Worm (Caenorhabditis elegans) whole organism, young adult: ENCODE data around the gene nlp-18.

Experiments
- B0019.2 ChIP-seq: fragments of 200-800 bp; sonication (Bioruptor generic); conservative IDR thresholded peaks from 2 replicates; pipeline ENCODE4 v1.3.6; 2022; ENCODE audit warnings: missing genetic modification reagents, missing genetic modification characterization, missing compliant biosample characterization
- B0336.3 ChIP-seq: fragments of 200-800 bp; sonication (Bioruptor generic); IDR thresholded peaks from 2 replicates; pipeline ENCODE4 v1.3.6; 2022; ENCODE audit warnings: missing genetic modification characterization, missing compliant biosample characterization
- D2030.7 ChIP-seq: fragments of 200-800 bp; sonication (Bioruptor generic); IDR thresholded peaks from 2 replicates; pipeline ENCODE4 v1.3.6; 2022; ENCODE audit warnings: missing genetic modification reagents, missing genetic modification characterization, missing compliant biosample characterization
- F22D6.2 ChIP-seq: sonication (generic microtip); optimal IDR thresholded peaks from 2 replicates; lab custom pipeline; 2016; ENCODE audit warnings: mild to moderate bottlenecking, missing genetic modification characterization, missing compliant biosample characterization
- F33H1.4 ChIP-seq: fragments of 200-800 bp; sonication (Bioruptor generic); IDR thresholded peaks from 2 replicates; pipeline ENCODE4 v1.3.6; 2022; ENCODE audit warnings: missing genetic modification reagents, missing genetic modification characterization, missing compliant biosample characterization
- F49E8.2 ChIP-seq: sonication (generic microtip); optimal IDR thresholded peaks from 3 replicates; lab custom pipeline; 2017; ENCODE audit warnings: missing genetic modification characterization, mild to moderate bottlenecking, missing compliant biosample characterization, antibody characterized with exemption, moderate library complexity; ENCODE audit not compliant: insufficient read depth
- F57C9.4 ChIP-seq: sonication (generic microtip); optimal IDR thresholded peaks from 2 replicates; lab custom pipeline; 2017; ENCODE audit warnings: mild to moderate bottlenecking, missing genetic modification characterization, missing compliant biosample characterization
- K12H6.12 ChIP-seq: fragments of 200-800 bp; sonication (Bioruptor generic); optimal IDR thresholded peaks from 2 replicates; lab custom pipeline; 2018; ENCODE audit warnings: mild to moderate bottlenecking, missing genetic modification characterization, missing compliant biosample characterization
- Y53F4B.3 ChIP-seq: fragments of 200-800 bp; sonication (Bioruptor generic); IDR thresholded peaks from 2 replicates; pipeline ENCODE4 v1.3.6; 2022; ENCODE audit warnings: missing genetic modification reagents, missing genetic modification characterization, missing compliant biosample characterization
- Y95B8A.8 ChIP-seq: fragments of 200-800 bp; sonication (Bioruptor generic); IDR thresholded peaks from 2 replicates; pipeline ENCODE4 v1.3.6; 2022; ENCODE audit warnings: missing genetic modification reagents, missing genetic modification characterization, missing compliant biosample characterization
- akir-1 ChIP-seq: fragments of 200-800 bp; sonication (Bioruptor generic); optimal IDR thresholded peaks from 2 replicates; lab custom pipeline; 2018; ENCODE audit warnings: mild to moderate bottlenecking, missing genetic modification characterization, moderate library complexity, missing compliant biosample characterization
- ama-1 ChIP-seq, 3 experiments: fragments of 150-350 bp in 1 of 3; sonication (generic microtip) in 2 of 3; optimal IDR thresholded peaks; 2 replicates each; lab custom pipeline; 2014 to 2018; ENCODE audit warnings: missing biosample characterization in 2 of 3, missing genetic modification characterization in 2 of 3, missing genetic modification reagents in 2 of 3
- aptf-2 ChIP-seq: fragments of 200-800 bp; sonication (Bioruptor generic); conservative IDR thresholded peaks from 2 replicates; pipeline ENCODE4 v1.3.6; 2022; ENCODE audit warnings: missing genetic modification reagents, missing genetic modification characterization, missing compliant biosample characterization
- attf-3 ChIP-seq: fragments of 200-800 bp; sonication (Bioruptor generic); conservative IDR thresholded peaks from 2 replicates; pipeline ENCODE4 v1.3.6; 2022; ENCODE audit warnings: missing genetic modification reagents, missing genetic modification characterization, missing compliant biosample characterization
- cebp-2 ChIP-seq: fragments of 200-800 bp; sonication (Bioruptor generic); IDR thresholded peaks from 2 replicates; pipeline ENCODE4 v1.3.6; 2022; ENCODE audit warnings: missing genetic modification characterization, missing compliant biosample characterization
- ceh-79 ChIP-seq: sonication (generic microtip); optimal IDR thresholded peaks from 2 replicates; lab custom pipeline; 2017; ENCODE audit warnings: mild to moderate bottlenecking, missing genetic modification characterization, missing compliant biosample characterization
- chd-7 ChIP-seq: sonication (generic microtip); optimal IDR thresholded peaks from 2 replicates; lab custom pipeline; 2016; ENCODE audit warnings: mild to moderate bottlenecking, missing genetic modification characterization, moderate library complexity, missing compliant biosample characterization
- efl-1 ChIP-seq: fragments of 150-350 bp; optimal IDR thresholded peaks from 2 replicates; lab custom pipeline; 2014; ENCODE audit warnings: missing biosample characterization, missing genetic modification reagents, missing genetic modification characterization
- egl-18 ChIP-seq: fragments of 200-800 bp; sonication (Bioruptor generic); IDR thresholded peaks from 2 replicates; pipeline ENCODE4 v1.3.6; 2022; ENCODE audit warnings: missing genetic modification reagents, missing genetic modification characterization, missing compliant biosample characterization
- egl-44 ChIP-seq: fragments of 200-800 bp; sonication (Bioruptor generic); IDR thresholded peaks from 2 replicates; pipeline ENCODE4 v1.3.6; 2022; ENCODE audit warnings: missing genetic modification reagents, missing genetic modification characterization, missing compliant biosample characterization
- ekl-4 ChIP-seq: fragments of 200-800 bp; sonication (Bioruptor generic); IDR thresholded peaks from 2 replicates; pipeline ENCODE4 v1.3.6; 2022; ENCODE audit warnings: missing genetic modification reagents, missing genetic modification characterization, missing compliant biosample characterization
- ets-4 ChIP-seq: fragments of 200-800 bp; sonication (Bioruptor generic); optimal IDR thresholded peaks from 2 replicates; lab custom pipeline; 2018; ENCODE audit warnings: mild to moderate bottlenecking, missing genetic modification characterization, missing compliant biosample characterization
- gei-17 ChIP-seq: fragments of 200-800 bp; sonication (Bioruptor generic); optimal IDR thresholded peaks from 2 replicates; lab custom pipeline; 2018; ENCODE audit warnings: mild to moderate bottlenecking, missing genetic modification characterization, missing compliant biosample characterization
- hlh-26 ChIP-seq: fragments of 200-800 bp; sonication (Bioruptor generic); conservative IDR thresholded peaks from 2 replicates; pipeline ENCODE4 v1.3.6; 2022; ENCODE audit warnings: missing genetic modification reagents, missing genetic modification characterization, missing compliant biosample characterization
- hmg-1.2 ChIP-seq: fragments of 200-800 bp; sonication (Bioruptor generic); IDR thresholded peaks from 2 replicates; pipeline ENCODE4 v1.3.6; 2022; ENCODE audit warnings: missing genetic modification reagents, missing genetic modification characterization, missing compliant biosample characterization
- hmg-20 ChIP-seq: fragments of 200-800 bp; sonication (Bioruptor generic); IDR thresholded peaks from 2 replicates; pipeline ENCODE4 v1.3.6; 2022; ENCODE audit warnings: missing genetic modification reagents, missing genetic modification characterization, missing compliant biosample characterization
- hsf-1 ChIP-seq: fragments of 200-800 bp; sonication (Bioruptor generic); IDR thresholded peaks from 2 replicates; pipeline ENCODE4 v1.3.6; 2022; ENCODE audit warnings: missing genetic modification reagents, missing genetic modification characterization, missing compliant biosample characterization
- lsl-1 ChIP-seq: fragments of 200-800 bp; sonication (Bioruptor generic); optimal IDR thresholded peaks from 2 replicates; lab custom pipeline; 2018; ENCODE audit warnings: mild to moderate bottlenecking, missing genetic modification characterization, moderate library complexity, missing compliant biosample characterization
- madf-3 ChIP-seq: fragments of 200-800 bp; sonication (Bioruptor generic); IDR thresholded peaks from 2 replicates; pipeline ENCODE4 v1.3.6; 2022; ENCODE audit warnings: missing genetic modification reagents, missing genetic modification characterization, missing compliant biosample characterization
- madf-8 ChIP-seq: fragments of 200-800 bp; sonication (Bioruptor generic); conservative IDR thresholded peaks from 2 replicates; pipeline ENCODE4 v1.3.6; 2022; ENCODE audit warnings: missing genetic modification reagents, missing genetic modification characterization, missing compliant biosample characterization
- mel-28 ChIP-seq: sonication (generic microtip); optimal IDR thresholded peaks from 2 replicates; lab custom pipeline; 2016; ENCODE audit warnings: borderline replicate concordance, mild to moderate bottlenecking, missing genetic modification characterization, missing compliant biosample characterization
- mxl-1 ChIP-seq: sonication (generic microtip); optimal IDR thresholded peaks from 2 replicates; lab custom pipeline; 2016; ENCODE audit warnings: missing genetic modification characterization, missing compliant biosample characterization
- nhr-120 ChIP-seq: fragments of 200-800 bp; sonication (Bioruptor generic); IDR thresholded peaks from 2 replicates; pipeline ENCODE4 v1.3.6; 2022; ENCODE audit warnings: missing genetic modification characterization, missing compliant biosample characterization
- pbrm-1 ChIP-seq: fragments of 200-800 bp; sonication (Bioruptor generic); IDR thresholded peaks from 2 replicates; pipeline ENCODE4 v1.3.6; 2022; ENCODE audit warnings: missing genetic modification reagents, missing genetic modification characterization, missing compliant biosample characterization
- rcor-1 ChIP-seq: fragments of 200-800 bp; sonication (Bioruptor generic); IDR thresholded peaks from 2 replicates; pipeline ENCODE4 v1.3.6; 2022; ENCODE audit warnings: missing genetic modification reagents, missing genetic modification characterization, missing compliant biosample characterization
- rpc-1 ChIP-seq, 2 experiments: fragments of 150-350 bp in 1 of 2; sonication (generic microtip) in 1 of 2; optimal IDR thresholded peaks; 2 replicates each; lab custom pipeline; 2014 to 2018; ENCODE audit warnings: missing biosample characterization in 1 of 2, missing genetic modification characterization in 1 of 2, missing genetic modification reagents in 1 of 2, missing genotype in 1 of 2
- sea-2 ChIP-seq: fragments of 200-800 bp; sonication (Bioruptor generic); IDR thresholded peaks from 2 replicates; pipeline ENCODE4 v1.3.6; 2022; ENCODE audit warnings: missing genetic modification characterization, missing compliant biosample characterization
- snpc-1.1 ChIP-seq: sonication (generic microtip); optimal IDR thresholded peaks from 2 replicates; lab custom pipeline; 2017; ENCODE audit warnings: missing genetic modification characterization, mild to moderate bottlenecking, missing compliant biosample characterization, antibody characterized with exemption, moderate library complexity, missing genotype, missing genetic modification reagents; ENCODE audit not compliant: insufficient read depth
- snpc-4 ChIP-seq, 5 experiments: fragments of 150-350 bp in 1 of 5; sonication (generic microtip) in 4 of 5; optimal IDR thresholded peaks; 2 replicates each; lab custom pipeline; 2014 to 2018; ENCODE audit warnings: missing genetic modification characterization in 5 of 5, missing biosample characterization in 3 of 5, antibody characterized with exemption in 2 of 5, mild to moderate bottlenecking in 2 of 5, missing compliant biosample characterization in 2 of 5, missing genotype in 2 of 5, moderate library complexity in 2 of 5, missing genetic modification reagents in 1 of 5
- tbp1 ChIP-seq: fragments of 200-800 bp; sonication (Bioruptor generic); optimal IDR thresholded peaks from 2 replicates; lab custom pipeline; 2018; ENCODE audit warnings: mild to moderate bottlenecking, missing genetic modification characterization, missing compliant biosample characterization
- tlf-1 ChIP-seq: fragments of 200-800 bp; sonication (Bioruptor generic); optimal IDR thresholded peaks from 2 replicates; lab custom pipeline; 2018; ENCODE audit warnings: mild to moderate bottlenecking, missing genetic modification characterization, missing compliant biosample characterization
- unc-130 ChIP-seq: sonication (generic microtip); optimal IDR thresholded peaks from 2 replicates; lab custom pipeline; 2016; ENCODE audit warnings: missing genetic modification reagents, missing genetic modification characterization, missing compliant biosample characterization
- unc-62 ChIP-seq: fragments of 150-350 bp; optimal IDR thresholded peaks from 2 replicates; lab custom pipeline; 2014; ENCODE audit warnings: missing biosample characterization, missing genetic modification reagents, missing genetic modification characterization
- xnd-1 ChIP-seq: sonication (generic microtip); optimal IDR thresholded peaks from 2 replicates; lab custom pipeline; 2016; ENCODE audit warnings: missing genotype, missing genetic modification reagents, missing genetic modification characterization, missing compliant biosample characterization
- zfh-2 ChIP-seq: fragments of 200-800 bp; sonication (Bioruptor generic); conservative IDR thresholded peaks from 2 replicates; pipeline ENCODE4 v1.3.6; 2022; ENCODE audit warnings: missing genetic modification reagents, missing genetic modification characterization, missing compliant biosample characterization
- zim-3 ChIP-seq: sonication (generic microtip); optimal IDR thresholded peaks from 2 replicates; lab custom pipeline; 2017; ENCODE audit warnings: mild to moderate bottlenecking, missing genetic modification characterization, moderate library complexity, missing compliant biosample characterization
- ztf-18 ChIP-seq: sonication (generic microtip); optimal IDR thresholded peaks from 2 replicates; lab custom pipeline; 2016; ENCODE audit warnings: missing genotype, mild to moderate bottlenecking, missing genetic modification characterization, missing compliant biosample characterization

nlp-18 gene

ce11 chrII:11050678-11051077 is 20.5 kb upstream of the nlp-18 start:
- no peak for TF ChIP-seq Y53F4B.3
- TF ChIP-seq hsf-1 (GFP tag; lab: Robert Waterston, UW) = 0 out of 2 replicates have a peak, but pooled peaks have one; percentile 25
- TF ChIP-seq aptf-2 (GFP tag; lab: Robert Waterston, UW) = no peak
- no peak for TF ChIP-seq unc-130 (GFP tag; lab: Kevin White, UChicago)
- TF ChIP-seq ets-4 (GFP tag; lab: Kevin White, UChicago) = no peak
- TF ChIP-seq D2030.7 = peak; percentile 84
- TF ChIP-seq F22D6.2 (tag; lab: Kevin White, UChicago) = no peak
- TF ChIP-seq B0336.3 (GFP tag; lab: Robert Waterston, UW) = no peak
- no peak for TF ChIP-seq snpc-4 (GFP tag; optimal IDR thresholded peaks at IDR 0.05; lab: Kevin White, UChicago)
- TF ChIP-seq snpc-4 (tag; optimal IDR thresholded peaks at IDR 0.05; lab: Kevin White, UChicago) = no peak
- TF ChIP-seq snpc-1.1 (tag; lab: Kevin White, UChicago) = peak; percentile 37
- TF ChIP-seq unc-62 (GFP tag; lab: Kevin White, UChicago) = no peak
- peak; percentile 21 for TF ChIP-seq tlf-1 (GFP tag; lab: Kevin White, UChicago)
- TF ChIP-seq zfh-2 (GFP tag; lab: Robert Waterston, UW) = no peak
- peak; percentile 58; the same call in 1 of the 2 replicates for TF ChIP-seq madf-3 (GFP tag; lab: Robert Waterston, UW)
- TF ChIP-seq mxl-1 (tag; lab: Kevin White, UChicago) = no peak
- no peak for TF ChIP-seq zim-3 (tag; lab: Kevin White, UChicago)
- no peak for TF ChIP-seq ztf-18 (tag; lab: Kevin White, UChicago)
- TF ChIP-seq pbrm-1 (GFP tag; lab: Robert Waterston, UW) = 0 out of 2 replicates have a peak, but pooled peaks have one; percentile 9
- peak; percentile 89 for TF ChIP-seq xnd-1 (tag; lab: Kevin White, UChicago)
- peak; percentile 45; the same call in 1 of the 2 replicates for TF ChIP-seq attf-3 (GFP tag; lab: Robert Waterston, UW)
- peak; percentile 71 for TF ChIP-seq efl-1
- no peak for TF ChIP-seq mel-28 (tag; lab: Kevin White, UChicago)
- no peak for TF ChIP-seq sea-2
- TF ChIP-seq madf-8 = peak; percentile 94
- TF ChIP-seq egl-44 = no peak
- peak; percentile 27 for TF ChIP-seq tbp1
- TF ChIP-seq rcor-1 (GFP tag; lab: Robert Waterston, UW) = no peak; the same call in 1 of the 2 replicates
- TF ChIP-seq K12H6.12 (tag; lab: Kevin White, UChicago) = no peak
- TF ChIP-seq lsl-1 (GFP tag; lab: Kevin White, UChicago) = peak; percentile 99
- no peak for TF ChIP-seq rpc-1 (optimal IDR thresholded peaks at IDR 0.05; lab: Kevin White, UChicago)
- no peak for TF ChIP-seq rpc-1 (tag; optimal IDR thresholded peaks at IDR 0.05; lab: Kevin White, UChicago)
- peak; percentile 94 for TF ChIP-seq F33H1.4 (GFP tag; lab: Robert Waterston, UW)
- TF ChIP-seq hmg-20 (GFP tag; lab: Robert Waterston, UW) = no peak
- no peak; the same call in 1 of the 2 replicates for TF ChIP-seq hmg-1.2
- no peak for TF ChIP-seq ceh-79
- TF ChIP-seq F49E8.2 (tag; lab: Kevin White, UChicago) = peak; percentile 81
- TF ChIP-seq Y95B8A.8 (GFP tag; lab: Robert Waterston, UW) = no peak
- TF ChIP-seq chd-7 (tag; lab: Kevin White, UChicago) = no peak
- peak; percentile 82 for TF ChIP-seq B0019.2 (GFP tag; lab: Robert Waterston, UW)
- TF ChIP-seq hlh-26 = no peak
- TF ChIP-seq nhr-120 (GFP tag; lab: Robert Waterston, UW) = no peak
- TF ChIP-seq F57C9.4 (tag; lab: Kevin White, UChicago) = no peak
- no peak for TF ChIP-seq akir-1 (GFP tag; lab: Kevin White, UChicago)
- TF ChIP-seq gei-17 = no peak
- no peak for TF ChIP-seq cebp-2 (GFP tag; lab: Robert Waterston, UW)
- no peak for TF ChIP-seq egl-18 (GFP tag; lab: Robert Waterston, UW)
- TF ChIP-seq ekl-4 (GFP tag; lab: Robert Waterston, UW) = 0 out of 2 replicates have a peak, but pooled peaks have one; percentile 41
- TF ChIP-seq ama-1 (optimal IDR thresholded peaks at IDR 0.05; lab: Kevin White, UChicago) = no peak
- TF ChIP-seq ama-1 (GFP tag; optimal IDR thresholded peaks at IDR 0.05; lab: Kevin White, UChicago) = no peak
